Fruit fly (Drosophila melanogaster) whole organism, wandering third instar larva: ENCODE data around the gene Tmem43.

Source experiments
- Abd-B ChIP-seq: fragments of >200 bp; optimal IDR thresholded peaks from 2 replicates; lab custom pipeline; 2017; ENCODE audit warnings: missing biosample characterization, missing genetic modification characterization
- CG32264 ChIP-seq: fragments of 200-800 bp; sonication (Bioruptor generic); optimal IDR thresholded peaks from 2 replicates; lab custom pipeline; 2016; ENCODE audit warnings: missing biosample characterization, missing genetic modification characterization
- CG9705 ChIP-seq: fragments of 200-800 bp; sonication (Bioruptor generic); optimal IDR thresholded peaks from 2 replicates; lab custom pipeline; 2018; ENCODE audit warnings: missing biosample characterization, mild to moderate bottlenecking, missing genetic modification characterization
- CrebA ChIP-seq: fragments of 200-800 bp; sonication (Bioruptor generic); optimal IDR thresholded peaks from 2 replicates; lab custom pipeline; 2016; ENCODE audit warnings: missing biosample characterization, mild to moderate bottlenecking, missing genetic modification characterization, borderline replicate concordance
- Dfd ChIP-seq: fragments of >200 bp; optimal IDR thresholded peaks from 2 replicates; lab custom pipeline; 2017; ENCODE audit warnings: missing biosample characterization, missing genetic modification characterization
- Dif ChIP-seq: fragments of 200-275, 200-300 bp; sonication (Bioruptor generic); optimal IDR thresholded peaks from 2 replicates; lab custom pipeline; 2018; ENCODE audit warnings: missing biosample characterization, missing genetic modification characterization; ENCODE audit not compliant: partially characterized antibody
- HLH106 ChIP-seq: fragments of 200-800 bp; optimal IDR thresholded peaks from 3 replicates; lab custom pipeline; 2019; ENCODE audit warnings: missing biosample characterization, mild to moderate bottlenecking, missing genetic modification characterization, moderate library complexity
- Hnf4 ChIP-seq: fragments of 200-800 bp; sonication (Bioruptor generic); optimal IDR thresholded peaks from 2 replicates; lab custom pipeline; 2016; ENCODE audit warnings: missing biosample characterization, mild to moderate bottlenecking, missing genetic modification characterization
- Hr78 ChIP-seq: fragments of >200 bp; optimal IDR thresholded peaks from 2 replicates; lab custom pipeline; 2017; ENCODE audit warnings: missing biosample characterization, missing genetic modification characterization
- Hr83 ChIP-seq: fragments of 200-300 bp; sonication (Bioruptor generic); optimal IDR thresholded peaks from 2 replicates; lab custom pipeline; 2016; ENCODE audit warnings: missing biosample characterization, mild to moderate bottlenecking, missing genetic modification characterization, moderate library complexity; ENCODE audit not compliant: poor library complexity, severe bottlenecking
- Jra ChIP-seq: sonication (Bioruptor generic); optimal IDR thresholded peaks from 2 replicates; lab custom pipeline; 2016; ENCODE audit warnings: missing biosample characterization, missing genetic modification characterization
- Mio ChIP-seq: sonication (Bioruptor generic); optimal IDR thresholded peaks from 2 replicates; lab custom pipeline; 2016; ENCODE audit warnings: missing biosample characterization, missing genetic modification characterization
- Myc ChIP-seq: fragments of >200 bp; optimal IDR thresholded peaks from 2 replicates; lab custom pipeline; 2017
- N ChIP-seq: fragments of >200 bp; optimal IDR thresholded peaks from 2 replicates; lab custom pipeline; 2018; ENCODE audit warnings: missing biosample characterization, missing external identifiers, missing genetic modification characterization
- OdsH ChIP-seq: fragments of 200-800 bp; sonication (Bioruptor generic); optimal IDR thresholded peaks from 2 replicates; lab custom pipeline; 2016; ENCODE audit warnings: missing biosample characterization, mild to moderate bottlenecking, missing genetic modification characterization
- Rel ChIP-seq, 2 experiments: fragments of 200-800 bp; sonication (Bioruptor generic) in 1 of 2; optimal IDR thresholded peaks; 2 replicates in 1 of 2; 3 replicates in 1 of 2; lab custom pipeline; 2016 to 2019; ENCODE audit warnings: mild to moderate bottlenecking in 2 of 2, missing biosample characterization in 2 of 2, missing genetic modification characterization in 2 of 2, moderate library complexity in 1 of 2
- Sp1 ChIP-seq: fragments of 200-800 bp; sonication (Bioruptor generic); optimal IDR thresholded peaks from 3 replicates; lab custom pipeline; 2019; ENCODE audit warnings: missing biosample characterization, mild to moderate bottlenecking, missing genetic modification characterization, moderate library complexity
- Vsx2 ChIP-seq: fragments of 200-300, 225-300 bp; sonication (Bioruptor generic); optimal IDR thresholded peaks from 2 replicates; lab custom pipeline; 2018; ENCODE audit warnings: missing biosample characterization, missing genetic modification characterization; ENCODE audit not compliant: partially characterized antibody
- br ChIP-seq: fragments of 200-800 bp; sonication (Bioruptor generic); optimal IDR thresholded peaks from 2 replicates; lab custom pipeline; 2016; ENCODE audit warnings: missing biosample characterization, missing genetic modification characterization
- brk ChIP-seq: fragments of 200-800 bp; sonication (Bioruptor generic); optimal IDR thresholded peaks from 2 replicates; lab custom pipeline; 2016; ENCODE audit warnings: missing biosample characterization, mild to moderate bottlenecking, missing genetic modification characterization
- dl ChIP-seq, 2 experiments: fragments of 175-275, 200-275 bp in 1 of 2; fragments of 200-275 bp in 1 of 2; sonication (Bioruptor generic); optimal IDR thresholded peaks; lab custom pipeline; 2018; ENCODE audit warnings: mild to moderate bottlenecking in 2 of 2, missing biosample characterization in 2 of 2, missing genetic modification characterization in 2 of 2, moderate library complexity in 2 of 2; ENCODE audit not compliant: partially characterized antibody in 2 of 2, insufficient read depth in 1 of 2
- dmrt93B ChIP-seq: fragments of 200-800 bp; sonication (Bioruptor generic); optimal IDR thresholded peaks from 2 replicates; lab custom pipeline; 2018; ENCODE audit warnings: missing biosample characterization, mild to moderate bottlenecking, missing genetic modification characterization
- dsf ChIP-seq: sonication (Bioruptor generic); optimal IDR thresholded peaks from 2 replicates; lab custom pipeline; 2016; ENCODE audit warnings: missing biosample characterization, missing genetic modification characterization, borderline replicate concordance
- ey ChIP-seq: fragments of 200-800 bp; sonication (Bioruptor generic); optimal IDR thresholded peaks from 2 replicates; lab custom pipeline; 2016; ENCODE audit warnings: missing biosample characterization, missing genetic modification characterization
- foxo ChIP-seq, 2 experiments: fragments of 200-800 bp; sonication (Bioruptor generic); optimal IDR thresholded peaks; 2 replicates in 1 of 2; 3 replicates in 1 of 2; lab custom pipeline; 2016 to 2017; ENCODE audit warnings: missing biosample characterization in 2 of 2, missing genetic modification characterization in 2 of 2
- fru ChIP-seq: fragments of 200-800 bp; sonication (Bioruptor generic); optimal IDR thresholded peaks from 3 replicates; lab custom pipeline; 2016; ENCODE audit warnings: missing biosample characterization, mild to moderate bottlenecking, missing genetic modification characterization
- h ChIP-seq: fragments of 200-800 bp; sonication (Bioruptor generic); optimal IDR thresholded peaks from 3 replicates; lab custom pipeline; 2016; ENCODE audit warnings: missing biosample characterization, mild to moderate bottlenecking, missing genetic modification characterization
- jim ChIP-seq: fragments of 175-275, 200-325 bp; sonication (Bioruptor generic); optimal IDR thresholded peaks from 2 replicates; lab custom pipeline; 2016; ENCODE audit warnings: missing biosample characterization, mild to moderate bottlenecking, missing genetic modification characterization
- lola ChIP-seq: fragments of >200 bp; optimal IDR thresholded peaks from 2 replicates; lab custom pipeline; 2017; ENCODE audit warnings: missing biosample characterization, missing genetic modification characterization
- psq ChIP-seq: fragments of 200-800 bp; sonication (Bioruptor generic); optimal IDR thresholded peaks from 3 replicates; lab custom pipeline; 2017; ENCODE audit warnings: missing biosample characterization, mild to moderate bottlenecking, missing genetic modification characterization, moderate library complexity
- rgr ChIP-seq: fragments of 200-800 bp; sonication (Bioruptor generic); optimal IDR thresholded peaks from 3 replicates; lab custom pipeline; 2016; ENCODE audit warnings: missing biosample characterization, mild to moderate bottlenecking, missing genetic modification characterization
- sage ChIP-seq: fragments of 200-800 bp; sonication (Bioruptor generic); optimal IDR thresholded peaks from 2 replicates; lab custom pipeline; 2016; ENCODE audit warnings: missing biosample characterization, mild to moderate bottlenecking, missing genetic modification characterization
- sv ChIP-seq: fragments of 200-800 bp; sonication (Bioruptor generic); optimal IDR thresholded peaks from 3 replicates; lab custom pipeline; 2016; ENCODE audit warnings: missing biosample characterization, missing genetic modification characterization
- usp ChIP-seq: fragments of >200 bp; optimal IDR thresholded peaks from 2 replicates; lab custom pipeline; 2017; ENCODE audit warnings: missing biosample characterization, missing genetic modification characterization
- woc ChIP-seq: sonication (Bioruptor generic); optimal IDR thresholded peaks from 2 replicates; lab custom pipeline; 2016; ENCODE audit warnings: missing biosample characterization, mild to moderate bottlenecking, missing genetic modification characterization

Tmem43 gene

DNA sequence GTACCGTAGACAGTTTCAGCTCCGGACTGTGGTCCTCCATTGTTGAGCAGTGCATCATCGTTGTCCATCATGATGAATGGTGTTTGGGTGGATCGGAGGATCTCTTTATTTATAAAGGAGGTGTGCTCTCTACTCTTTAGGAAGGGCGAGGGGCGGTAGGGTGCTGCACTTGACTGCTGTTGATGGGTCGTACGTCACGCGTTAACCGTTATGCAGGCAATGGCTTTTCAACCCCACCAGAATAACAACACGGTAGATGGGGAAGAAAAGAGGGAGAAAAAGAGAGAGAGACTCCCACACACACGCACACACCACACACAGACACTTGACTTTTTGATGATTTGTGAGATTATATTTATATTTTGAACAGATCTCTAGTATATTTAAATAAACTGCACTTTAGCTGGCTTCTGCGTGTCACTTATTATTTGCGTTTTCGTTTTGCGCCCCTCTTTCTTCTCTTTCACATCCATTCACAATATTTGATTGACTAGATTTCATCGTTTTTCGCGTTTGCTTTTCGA is 20.6 kb upstream of the Tmem43 start:
- TF ChIP-seq psq = peak; percentile 78
- no peak for TF ChIP-seq Sp1 (GFP tag; lab: Kevin White, UChicago)

DNA sequence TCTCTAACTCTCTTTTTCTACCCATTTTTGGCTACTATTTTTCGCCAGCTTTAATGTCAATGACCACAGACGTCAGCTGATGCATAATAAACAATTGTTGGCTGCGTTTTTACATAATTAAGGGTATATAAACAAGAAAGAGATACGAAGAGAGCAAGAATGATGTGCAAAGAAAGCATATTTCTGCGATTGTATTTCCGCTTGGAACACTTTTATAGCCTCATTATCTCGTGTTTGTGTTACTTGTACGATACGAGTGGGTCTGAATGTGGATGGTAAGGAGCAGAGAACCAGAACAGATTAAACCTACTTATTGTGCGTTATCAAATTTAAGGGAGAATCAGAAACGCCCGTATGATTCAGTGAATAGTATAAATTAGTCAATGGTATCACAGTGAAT is 19.9 kb upstream of the Tmem43 start:
- TF ChIP-seq rgr (GFP tag; lab: Kevin White, UChicago) (no peak), Sp1 (GFP tag; lab: Kevin White, UChicago) (no peak), sage (GFP tag; lab: Kevin White, UChicago) (no peak), Hr78 (GFP tag; lab: Kevin White, UChicago) (no peak), usp (GFP tag; lab: Kevin White, UChicago) (no peak), Abd-B (no peak), sv (no peak), CrebA (GFP tag; lab: Kevin White, UChicago) (no peak), Hr83 (GFP tag; lab: Kevin White, UChicago) (no peak), br (GFP tag; lab: Kevin White, UChicago) (no peak), Rel (GFP tag; optimal IDR thresholded peaks at IDR 0.05; lab: Kevin White, UChicago) (no peak), Rel (tag; optimal IDR thresholded peaks at IDR 0.05; lab: Kevin White, UChicago) (no peak)

DNA sequence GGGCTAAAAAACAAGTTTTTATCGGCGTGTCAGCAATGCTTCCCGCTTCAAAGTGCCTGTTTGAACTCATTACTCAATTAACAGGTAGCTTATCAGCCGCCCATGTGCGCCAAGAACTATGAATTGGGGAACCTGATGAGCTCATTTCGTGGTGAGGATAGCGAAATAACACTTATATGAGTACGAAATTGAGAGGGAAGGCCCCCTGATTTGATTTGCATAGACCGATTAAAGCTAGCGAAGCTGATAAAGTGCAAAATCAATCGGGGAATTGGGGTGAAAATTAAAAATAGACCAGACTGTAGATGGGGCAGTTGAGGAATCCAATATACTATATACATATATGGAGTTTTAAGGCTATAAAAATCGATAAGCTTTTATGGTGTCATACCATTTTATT is 19.3 kb upstream of the Tmem43 start:
- no peak for TF ChIP-seq Rel (GFP tag; optimal IDR thresholded peaks at IDR 0.05; lab: Kevin White, UChicago)
- TF ChIP-seq Rel (tag; optimal IDR thresholded peaks at IDR 0.05; lab: Kevin White, UChicago) = peak; percentile 61
- TF ChIP-seq sage (GFP tag; lab: Kevin White, UChicago) = no peak

DNA sequence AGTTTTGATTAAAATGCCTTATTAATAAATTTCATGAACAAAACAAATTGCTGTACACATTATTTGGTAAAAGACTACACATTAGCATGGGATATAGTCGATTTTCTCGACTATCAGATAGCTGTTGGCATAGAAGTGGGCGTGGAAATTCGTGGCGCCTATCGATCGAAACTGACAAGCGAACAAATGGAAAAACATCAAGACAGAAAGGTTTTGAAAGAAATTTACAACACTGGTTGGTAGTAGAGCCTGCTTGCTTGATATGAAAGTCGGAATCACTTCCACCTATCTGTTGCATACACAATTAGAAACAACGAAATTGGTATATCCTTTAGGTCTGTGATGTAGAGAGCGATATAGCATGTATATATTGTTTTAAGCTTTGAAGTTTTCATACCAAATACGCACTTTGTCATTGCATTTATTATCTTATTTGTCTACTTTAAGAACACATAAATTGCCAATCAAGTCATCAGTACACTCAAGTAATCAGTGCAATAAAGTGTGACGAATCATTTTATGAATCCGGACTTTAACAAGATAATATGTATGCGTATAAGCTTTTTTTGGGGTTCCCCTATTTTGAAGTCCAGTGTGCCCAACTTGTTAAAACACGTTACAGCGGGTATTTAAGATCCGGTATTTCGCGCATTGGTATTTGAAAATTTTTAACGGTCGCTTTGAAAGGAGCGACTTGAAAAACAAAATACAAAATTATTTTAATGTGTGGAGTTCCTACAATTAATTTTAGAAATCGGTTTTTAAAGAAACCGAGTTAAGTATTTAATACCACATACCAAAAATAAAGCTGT is 1.1 kb upstream of the Tmem43 start:
- TF ChIP-seq Dif (GFP tag; lab: Kevin White, UChicago) (no peak), Rel (GFP tag; optimal IDR thresholded peaks at IDR 0.05; lab: Kevin White, UChicago) (no peak), Rel (tag; optimal IDR thresholded peaks at IDR 0.05; lab: Kevin White, UChicago) (peak; percentile 99), CG32264 (GFP tag; lab: Kevin White, UChicago) (no peak)

DNA sequence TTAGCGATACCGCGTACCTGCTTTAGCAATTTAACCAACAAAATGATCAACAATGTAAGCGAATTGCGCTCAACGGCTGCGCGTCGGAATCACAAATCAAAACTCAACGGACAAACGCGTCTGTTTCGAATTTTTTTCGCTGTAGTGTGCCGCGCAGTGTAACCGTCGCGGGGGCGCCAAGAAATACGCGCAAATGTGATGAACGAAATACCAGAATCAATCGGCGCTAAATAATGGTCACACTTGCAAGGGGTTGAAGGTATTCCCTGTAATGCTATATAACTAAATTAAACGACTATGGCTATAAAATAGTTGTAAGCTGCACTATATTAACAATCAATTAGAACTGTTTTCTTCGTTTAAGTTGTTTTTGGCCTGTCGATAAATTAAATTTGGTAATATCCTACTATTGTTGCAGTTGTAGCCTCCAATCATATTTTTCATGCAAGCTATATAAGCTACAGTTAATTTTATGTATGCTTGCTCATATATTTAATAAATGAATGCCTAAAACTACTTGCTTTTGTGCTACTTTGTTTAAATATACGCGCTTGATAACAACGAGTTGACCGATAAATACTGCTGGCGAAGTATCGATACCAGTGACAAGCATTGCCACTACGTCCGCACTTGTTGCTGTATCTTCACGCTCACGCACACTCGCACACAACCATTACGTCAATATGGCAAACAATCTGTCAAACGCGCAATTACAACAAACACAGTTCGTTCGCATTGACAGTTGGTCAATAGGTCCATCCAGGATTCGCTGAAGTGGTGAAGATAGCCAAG is 3.0 kb downstream of the Tmem43 start, which contains the start of the genes pbl and CG8281:
pbl (minus strand) TSS at position 190 of the 792 bp plus-strand sequence.
CG8281 (plus strand) TSS at position 699 of the 792 bp plus-strand sequence.
- TF ChIP-seq rgr (GFP tag; lab: Kevin White, UChicago) (peak; percentile 29), ey (GFP tag; lab: Kevin White, UChicago) (peak; percentile 0), foxo (GFP tag; optimal IDR thresholded peaks at IDR 0.05; lab: Kevin White, UChicago) (peak in 1 of 2 experiments; percentile 45), lola (GFP tag; lab: Kevin White, UChicago) (no peak), Hr83 (GFP tag; lab: Kevin White, UChicago) (no peak), sage (GFP tag; lab: Kevin White, UChicago) (no peak), OdsH (no peak), Dfd (GFP tag; lab: Kevin White, UChicago) (no peak), Rel (GFP tag; optimal IDR thresholded peaks at IDR 0.05; lab: Kevin White, UChicago) (no peak), Rel (tag; optimal IDR thresholded peaks at IDR 0.05; lab: Kevin White, UChicago) (no peak), CG32264 (GFP tag; lab: Kevin White, UChicago) (no peak), Myc (no peak), Mio (GFP tag; lab: Kevin White, UChicago) (no peak), CG9705 (peak; percentile 28), Abd-B (no peak), jim (no peak), fru (GFP tag; lab: Kevin White, UChicago) (peak; percentile 15), psq (peak; percentile 24), HLH106 (tag; lab: Kevin White, UChicago) (peak; percentile 51), Jra (no peak), woc (GFP tag; lab: Kevin White, UChicago) (peak; percentile 48), N (GFP tag; lab: Kevin White, UChicago) (no peak), Hnf4 (GFP tag; lab: Kevin White, UChicago) (peak; percentile 42), br (GFP tag; lab: Kevin White, UChicago) (no peak), Hr78 (GFP tag; lab: Kevin White, UChicago) (no peak), Vsx2 (GFP tag; lab: Kevin White, UChicago) (no peak), dl (GFP tag; optimal IDR thresholded peaks at IDR 0.05; lab: Kevin White, UChicago; ENCODE audit: insufficient read depth in 1 of 2, partially characterized antibody in 2 of 2) (no peak), dsf (GFP tag; lab: Kevin White, UChicago) (no peak), dmrt93B (GFP tag; lab: Kevin White, UChicago) (no peak), CrebA (GFP tag; lab: Kevin White, UChicago) (no peak), h (GFP tag; lab: Kevin White, UChicago) (peak; percentile 18), sv (peak; percentile 48), brk (GFP tag; lab: Kevin White, UChicago) (no peak)
